Worm (Caenorhabditis elegans) whole organism, L4 larva: ENCODE measurements around the gene ZC404.2.

Source experiments
- R02D3.7 ChIP-seq: fragments of 150-350 bp; sonication (generic microtip); optimal IDR thresholded peaks from 3 replicates; lab custom pipeline; 2014; ENCODE audit warnings: missing biosample characterization, missing genetic modification characterization
- ceh-82 ChIP-seq: sonication (generic microtip); optimal IDR thresholded peaks from 2 replicates; lab custom pipeline; 2017; ENCODE audit warnings: missing biosample characterization, missing genetic modification characterization
- ces-1 ChIP-seq: fragments of 150-350 bp; sonication (generic microtip); optimal IDR thresholded peaks from 4 replicates; lab custom pipeline; 2014; ENCODE audit warnings: missing biosample characterization, missing genetic modification reagents, missing genetic modification characterization
- daf-19 ChIP-seq: fragments of 200-800 bp; sonication (Bioruptor generic); conservative IDR thresholded peaks from 2 replicates; pipeline ENCODE4 v1.3.6; 2022; ENCODE audit warnings: missing genetic modification characterization, missing compliant biosample characterization
- dpl-1 ChIP-seq: fragments of 150-350 bp; optimal IDR thresholded peaks from 2 replicates; lab custom pipeline; 2014; ENCODE audit warnings: missing biosample characterization, missing genetic modification reagents, missing genetic modification characterization
- nhr-237 ChIP-seq: sonication (generic microtip); optimal IDR thresholded peaks from 2 replicates; lab custom pipeline; 2017; ENCODE audit warnings: missing biosample characterization, missing genetic modification characterization
- nhr-76 ChIP-seq: fragments of 150-350 bp; optimal IDR thresholded peaks from 2 replicates; lab custom pipeline; 2014; ENCODE audit warnings: missing biosample characterization, missing genetic modification characterization
- snpc-4 ChIP-seq: fragments of 150-350 bp; optimal IDR thresholded peaks from 2 replicates; lab custom pipeline; 2014; ENCODE audit warnings: missing biosample characterization, missing genetic modification characterization
- unc-62 ChIP-seq, 3 experiments: fragments of 150-350 bp in 1 of 3; sonication (generic microtip); optimal IDR thresholded peaks in 2 of 3; peaks in 1 of 3; 1 replicate in 1 of 3; 2 replicates in 2 of 3; lab custom pipeline; 2014 to 2017; ENCODE audit warnings: missing biosample characterization in 3 of 3, missing genetic modification characterization in 3 of 3, missing genetic modification reagents in 3 of 3, missing genotype in 1 of 3

DNA sequence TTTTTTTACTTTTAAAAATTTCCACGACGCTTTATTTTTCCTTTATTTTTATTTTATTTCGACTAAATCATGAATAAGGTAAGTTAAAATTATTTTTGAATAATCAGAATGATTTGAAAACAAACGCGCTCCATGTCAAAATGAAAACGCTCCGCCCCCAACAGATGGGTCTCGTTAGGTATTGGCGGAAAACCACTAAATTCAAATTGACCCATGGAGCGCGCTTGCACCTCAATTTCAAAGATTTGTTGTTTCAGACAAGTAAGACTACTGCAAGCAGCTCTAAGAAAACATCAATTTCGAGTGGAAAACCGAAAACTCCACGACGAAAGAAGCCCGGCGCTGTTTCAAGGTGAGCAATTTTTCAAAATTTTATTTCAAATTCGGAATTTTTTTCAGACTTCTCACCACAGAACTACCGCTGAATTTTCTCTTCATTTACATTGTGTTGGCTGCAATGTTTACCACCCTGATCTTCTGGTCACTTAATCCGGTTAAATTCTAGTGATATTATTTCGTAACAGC lies at the start of gene ZC404.2:
- no peak for TF ChIP-seq unc-62 (GFP tag; optimal IDR thresholded peaks at IDR 0.05 in 1 of 2; lab: Kevin White, UChicago)
- TF ChIP-seq unc-62 (tag; optimal IDR thresholded peaks at IDR 0.05; lab: Kevin White, UChicago) = no peak
- TF ChIP-seq nhr-237 (tag; lab: Kevin White, UChicago) = no peak
- no peak for TF ChIP-seq ceh-82 (tag; lab: Kevin White, UChicago)
- no peak for TF ChIP-seq ces-1 (GFP tag; lab: Kevin White, UChicago)
- no peak for TF ChIP-seq snpc-4 (tag; lab: Kevin White, UChicago)
- TF ChIP-seq daf-19 = no peak
- no peak for TF ChIP-seq R02D3.7 (tag; lab: Kevin White, UChicago)
- TF ChIP-seq nhr-76 (tag; lab: Kevin White, UChicago) = no peak
- no peak for TF ChIP-seq dpl-1
